Worm (Caenorhabditis elegans) whole organism, L4 larva: ENCODE data around the gene cab-1.

Source experiments
- D1046.2 ChIP-seq: fragments of 200-800 bp; sonication (Bioruptor generic); IDR thresholded peaks from 2 replicates; pipeline ENCODE4 v1.3.6; 2022; ENCODE audit warnings: missing genetic modification characterization, missing compliant biosample characterization
- T26A8.4 ChIP-seq: fragments of 200-800 bp; sonication (Bioruptor generic); IDR thresholded peaks from 2 replicates; pipeline ENCODE4 v1.3.6; 2022; ENCODE audit warnings: missing genetic modification characterization, missing compliant biosample characterization
- Y48G9A.11 ChIP-seq: fragments of 200-800 bp; sonication (Bioruptor generic); IDR thresholded peaks from 2 replicates; pipeline ENCODE4 v1.3.6; 2022; ENCODE audit warnings: missing genetic modification reagents, missing genetic modification characterization, missing compliant biosample characterization
- Y5F2A.4 ChIP-seq: fragments of 200-800 bp; sonication (Bioruptor generic); optimal IDR thresholded peaks from 2 replicates; lab custom pipeline; 2018; ENCODE audit warnings: mild to moderate bottlenecking, missing genetic modification characterization, missing compliant biosample characterization
- ZK337.2 ChIP-seq: fragments of 200-800 bp; sonication (Bioruptor generic); IDR thresholded peaks from 2 replicates; pipeline ENCODE4 v1.3.6; 2022; ENCODE audit warnings: missing genetic modification reagents, missing genetic modification characterization, missing compliant biosample characterization
- ZK546.5 ChIP-seq, 2 experiments: sonication (generic microtip); optimal IDR thresholded peaks; 2 replicates each; lab custom pipeline; 2017; ENCODE audit warnings: missing biosample characterization in 2 of 2, missing genetic modification characterization in 2 of 2
- aha-1 ChIP-seq: fragments of 150-350 bp; peaks from one replicate; lab custom pipeline; 2014; ENCODE audit warnings: missing biosample characterization, missing genetic modification characterization
- ceh-20 ChIP-seq: fragments of 200-800 bp; sonication (Bioruptor generic); IDR thresholded peaks from 2 replicates; pipeline ENCODE4 v1.3.6; 2022; ENCODE audit warnings: missing genetic modification reagents, missing genetic modification characterization, missing compliant biosample characterization
- ceh-28 ChIP-seq: fragments of 150-350 bp; optimal IDR thresholded peaks from 2 replicates; lab custom pipeline; 2014; ENCODE audit warnings: missing biosample characterization, missing genetic modification reagents, missing genetic modification characterization
- ceh-32 ChIP-seq: sonication (generic microtip); optimal IDR thresholded peaks from 2 replicates; lab custom pipeline; 2016; ENCODE audit warnings: mild to moderate bottlenecking, missing genetic modification characterization, missing compliant biosample characterization; ENCODE audit not compliant: poor library complexity
- ceh-62 ChIP-seq: sonication (generic microtip); optimal IDR thresholded peaks from 2 replicates; lab custom pipeline; 2017; ENCODE audit warnings: missing biosample characterization, missing genetic modification characterization
- daf-16 ChIP-seq, 3 experiments: sonication (generic microtip); optimal IDR thresholded peaks; 2 replicates each; lab custom pipeline; 2016 to 2017; ENCODE audit warnings: missing genetic modification characterization in 3 of 3, missing genetic modification reagents in 3 of 3, mild to moderate bottlenecking in 2 of 3, missing compliant biosample characterization in 2 of 3, missing biosample characterization in 1 of 3, moderate library complexity in 1 of 3
- daf-19 ChIP-seq: fragments of 200-800 bp; sonication (Bioruptor generic); conservative IDR thresholded peaks from 2 replicates; pipeline ENCODE4 v1.3.6; 2022; ENCODE audit warnings: missing genetic modification characterization, missing compliant biosample characterization
- dmd-6 ChIP-seq: fragments of 200-800 bp; sonication (Bioruptor generic); IDR thresholded peaks from 2 replicates; pipeline ENCODE4 v1.3.6; 2022; ENCODE audit warnings: missing genetic modification reagents, missing genetic modification characterization, missing compliant biosample characterization
- dpl-1 ChIP-seq: fragments of 150-350 bp; optimal IDR thresholded peaks from 2 replicates; lab custom pipeline; 2014; ENCODE audit warnings: missing biosample characterization, missing genetic modification reagents, missing genetic modification characterization
- duxl-1 ChIP-seq: sonication (generic microtip); optimal IDR thresholded peaks from 2 replicates; lab custom pipeline; 2016; ENCODE audit warnings: mild to moderate bottlenecking, missing genetic modification characterization, moderate library complexity, missing compliant biosample characterization; ENCODE audit not compliant: poor library complexity
- dve-1 ChIP-seq: sonication (generic microtip); optimal IDR thresholded peaks from 2 replicates; lab custom pipeline; 2017; ENCODE audit warnings: antibody characterized with exemption, mild to moderate bottlenecking, missing genetic modification characterization, missing compliant biosample characterization; ENCODE audit not compliant: insufficient read depth
- hlh-11 ChIP-seq: fragments of 200-800 bp; sonication (Bioruptor generic); optimal IDR thresholded peaks from 2 replicates; lab custom pipeline; 2018; ENCODE audit warnings: mild to moderate bottlenecking, missing genetic modification characterization, missing compliant biosample characterization
- hlh-30 ChIP-seq: sonication (generic microtip); optimal IDR thresholded peaks from 2 replicates; lab custom pipeline; 2017; ENCODE audit warnings: antibody characterized with exemption, mild to moderate bottlenecking, missing genetic modification characterization, missing compliant biosample characterization; ENCODE audit not compliant: insufficient read depth
- hmg-1.1 ChIP-seq: fragments of 200-800 bp; sonication (Bioruptor generic); IDR thresholded peaks from 2 replicates; pipeline ENCODE4 v1.3.6; 2022; ENCODE audit warnings: missing genetic modification reagents, missing genetic modification characterization, missing compliant biosample characterization
- lin-38 ChIP-seq: fragments of 200-800 bp; sonication (Bioruptor generic); IDR thresholded peaks from 2 replicates; pipeline ENCODE4 v1.3.6; 2022; ENCODE audit warnings: missing genetic modification reagents, missing genetic modification characterization, missing compliant biosample characterization
- lin-39 ChIP-seq: fragments of 150-350 bp; optimal IDR thresholded peaks from 2 replicates; lab custom pipeline; 2014; ENCODE audit warnings: missing biosample characterization, missing genetic modification reagents, missing genetic modification characterization
- madf-5 ChIP-seq, 2 experiments: fragments of 200-800 bp; sonication (Bioruptor generic); IDR thresholded peaks; 2 replicates each; pipeline ENCODE4 v1.3.6; 2022; ENCODE audit warnings: missing compliant biosample characterization in 2 of 2, missing genetic modification characterization in 2 of 2
- mdl-1 ChIP-seq, 2 experiments: fragments of 150-350 bp in 1 of 2; sonication (generic microtip) in 1 of 2; optimal IDR thresholded peaks; 2 replicates each; lab custom pipeline; 2014 to 2017; ENCODE audit warnings: missing biosample characterization in 2 of 2, missing genetic modification characterization in 2 of 2
- mxl-3 ChIP-seq: fragments of 200-800 bp; sonication (Bioruptor generic); optimal IDR thresholded peaks from 2 replicates; lab custom pipeline; 2018; ENCODE audit warnings: mild to moderate bottlenecking, missing genetic modification characterization, missing compliant biosample characterization
- nhr-111 ChIP-seq: fragments of 200-800 bp; sonication (Bioruptor generic); optimal IDR thresholded peaks from 2 replicates; lab custom pipeline; 2018; ENCODE audit warnings: mild to moderate bottlenecking, missing genetic modification characterization, missing compliant biosample characterization
- nhr-28 ChIP-seq: fragments of 150-350 bp; optimal IDR thresholded peaks from 2 replicates; lab custom pipeline; 2014; ENCODE audit warnings: missing biosample characterization, missing genetic modification characterization
- nhr-41 ChIP-seq: fragments of 200-800 bp; sonication (Bioruptor generic); IDR thresholded peaks from 2 replicates; pipeline ENCODE4 v1.3.6; 2022; ENCODE audit warnings: missing genetic modification reagents, missing genetic modification characterization, missing compliant biosample characterization
- nhr-48 ChIP-seq: sonication (generic microtip); optimal IDR thresholded peaks from 2 replicates; lab custom pipeline; 2016; ENCODE audit warnings: mild to moderate bottlenecking, missing genetic modification characterization, missing compliant biosample characterization
- php-3 ChIP-seq: fragments of 200-800 bp; sonication (Bioruptor generic); IDR thresholded peaks from 2 replicates; pipeline ENCODE4 v1.3.6; 2022; ENCODE audit warnings: missing genetic modification reagents, missing genetic modification characterization, missing compliant biosample characterization
- pqm-1 ChIP-seq: sonication (generic microtip); optimal IDR thresholded peaks from 2 replicates; lab custom pipeline; 2017; ENCODE audit warnings: missing biosample characterization, missing genetic modification characterization
- rbr-2 ChIP-seq: sonication (generic microtip); optimal IDR thresholded peaks from 2 replicates; lab custom pipeline; 2016; ENCODE audit warnings: missing genotype, missing genetic modification characterization, missing compliant biosample characterization
- spr-3 ChIP-seq: fragments of 200-800 bp; sonication (Bioruptor generic); optimal IDR thresholded peaks from 2 replicates; lab custom pipeline; 2018; ENCODE audit warnings: mild to moderate bottlenecking, missing genetic modification characterization, missing compliant biosample characterization
- unc-62 ChIP-seq, 3 experiments: fragments of 150-350 bp in 1 of 3; sonication (generic microtip); optimal IDR thresholded peaks in 2 of 3; peaks in 1 of 3; 1 replicate in 1 of 3; 2 replicates in 2 of 3; lab custom pipeline; 2014 to 2017; ENCODE audit warnings: missing biosample characterization in 3 of 3, missing genetic modification characterization in 3 of 3, missing genetic modification reagents in 3 of 3, missing genotype in 1 of 3
- zfp-2 ChIP-seq: sonication (generic microtip); optimal IDR thresholded peaks from 2 replicates; lab custom pipeline; 2016; ENCODE audit warnings: mild to moderate bottlenecking, missing genetic modification characterization, missing compliant biosample characterization
- ztf-7 ChIP-seq: fragments of 150-350 bp; optimal IDR thresholded peaks from 2 replicates; lab custom pipeline; 2014; ENCODE audit warnings: missing biosample characterization, missing genetic modification characterization

The cab-1 gene

ce11 chrX:12176394-12176793 lies 36.3 kb downstream of the cab-1 start:
- TF ChIP-seq daf-19 (GFP tag; lab: Robert Waterston, UW) (0 out of 2 replicates have a peak, but pooled peaks have one; percentile 42), ztf-7 (tag; lab: Kevin White, UChicago) (no peak), nhr-111 (GFP tag; lab: Kevin White, UChicago) (no peak), nhr-48 (tag; lab: Kevin White, UChicago) (peak; percentile 47), mdl-1 (tag; optimal IDR thresholded peaks at IDR 0.05; lab: Kevin White, UChicago) (peak in 1 of 2 experiments; percentile 5), hlh-30 (tag; lab: Kevin White, UChicago) (peak; percentile 65), T26A8.4 (GFP tag; lab: Robert Waterston, UW) (no peak), nhr-28 (peak; percentile 40), lin-38 (GFP tag; lab: Robert Waterston, UW) (no peak), rbr-2 (tag; lab: Kevin White, UChicago) (no peak), hlh-11 (tag; lab: Kevin White, UChicago) (peak; percentile 67), mxl-3 (peak; percentile 34)

ce11 chrX:12175667-12176278 lies 36.9 kb downstream of the cab-1 start:
- TF ChIP-seq nhr-28 (peak; percentile 21), D1046.2 (GFP tag; lab: Robert Waterston, UW) (no peak), ceh-32 (no peak), unc-62 (GFP tag; optimal IDR thresholded peaks at IDR 0.05 in 1 of 2; lab: Kevin White, UChicago) (peak in 1 of 2 experiments; percentile 16), unc-62 (tag; optimal IDR thresholded peaks at IDR 0.05; lab: Kevin White, UChicago) (no peak), ceh-20 (GFP tag; lab: Robert Waterston, UW) (peak; percentile 27; the same call in 1 of the 2 replicates), hlh-11 (tag; lab: Kevin White, UChicago) (peak; percentile 11), dmd-6 (GFP tag; lab: Robert Waterston, UW) (peak; percentile 26; the same call in 1 of the 2 replicates), hmg-1.1 (GFP tag; lab: Robert Waterston, UW) (no peak), aha-1 (tag; lab: Kevin White, UChicago) (peak; percentile 62), daf-16 (GFP tag; optimal IDR thresholded peaks at IDR 0.05; lab: Kevin White, UChicago) (peak in 1 of 2 experiments; percentile 4), daf-16 (tag; optimal IDR thresholded peaks at IDR 0.05; lab: Kevin White, UChicago) (no peak), lin-39 (no peak), ZK337.2 (GFP tag; lab: Robert Waterston, UW) (no peak), Y48G9A.11 (GFP tag; lab: Robert Waterston, UW) (no peak)
- TF ChIP-seq, all 104 proteins: peak for 7

ce11 chrX:12174686-12175404 lies 37.9 kb downstream of the cab-1 start:
- no peak for TF ChIP-seq ceh-28 (tag; lab: Kevin White, UChicago)
- TF ChIP-seq spr-3 (GFP tag; lab: Kevin White, UChicago), result no peak
- peak; percentile 19 for TF ChIP-seq dve-1
- no peak for TF ChIP-seq madf-5 (GFP tag; IDR thresholded peaks at IDR 0.05; lab: Robert Waterston, UW)
- TF ChIP-seq daf-16 (GFP tag; optimal IDR thresholded peaks at IDR 0.05; lab: Kevin White, UChicago), result no peak
- TF ChIP-seq daf-16 (tag; optimal IDR thresholded peaks at IDR 0.05; lab: Kevin White, UChicago), result peak; percentile 38
- no peak for TF ChIP-seq php-3 (GFP tag; lab: Robert Waterston, UW)
- no peak for TF ChIP-seq duxl-1 (tag; lab: Kevin White, UChicago)
- TF ChIP-seq unc-62 (GFP tag; optimal IDR thresholded peaks at IDR 0.05 in 1 of 2; lab: Kevin White, UChicago), result peak in 1 of 2 experiments; percentile 85
- no peak for TF ChIP-seq unc-62 (tag; optimal IDR thresholded peaks at IDR 0.05; lab: Kevin White, UChicago)
- TF ChIP-seq zfp-2 (tag; lab: Kevin White, UChicago), result no peak
- TF ChIP-seq nhr-41, result no peak
- no peak for TF ChIP-seq ztf-7 (tag; lab: Kevin White, UChicago)
- TF ChIP-seq Y5F2A.4 (GFP tag; lab: Kevin White, UChicago), result no peak
- no peak for TF ChIP-seq ZK546.5 (tag; optimal IDR thresholded peaks at IDR 0.05; lab: Kevin White, UChicago)
- TF ChIP-seq dpl-1 (GFP tag; lab: Kevin White, UChicago), result no peak
- peak; percentile 15 for TF ChIP-seq nhr-28
- peak; percentile 49 for TF ChIP-seq aha-1 (tag; lab: Kevin White, UChicago)
- TF ChIP-seq pqm-1 (tag; lab: Kevin White, UChicago), result peak; percentile 15
- TF ChIP-seq dmd-6 (GFP tag; lab: Robert Waterston, UW), result peak; percentile 50; the same call in 1 of the 2 replicates
- no peak for TF ChIP-seq ceh-62 (tag; lab: Kevin White, UChicago)
- TF ChIP-seq hlh-11 (tag; lab: Kevin White, UChicago), result peak; percentile 1
